Fruit fly (Drosophila melanogaster) S2 (cell line): ENCODE data around the gene Cpr65Au.

Experiments used
- CG8478 ChIP-seq: fragments of >200 bp; optimal IDR thresholded peaks from 2 replicates; lab custom pipeline; 2018
- CTCF ChIP-seq, 2 experiments: fragments of >200 bp; optimal IDR thresholded peaks; 2 replicates each; lab custom pipeline; 2018

DNA sequence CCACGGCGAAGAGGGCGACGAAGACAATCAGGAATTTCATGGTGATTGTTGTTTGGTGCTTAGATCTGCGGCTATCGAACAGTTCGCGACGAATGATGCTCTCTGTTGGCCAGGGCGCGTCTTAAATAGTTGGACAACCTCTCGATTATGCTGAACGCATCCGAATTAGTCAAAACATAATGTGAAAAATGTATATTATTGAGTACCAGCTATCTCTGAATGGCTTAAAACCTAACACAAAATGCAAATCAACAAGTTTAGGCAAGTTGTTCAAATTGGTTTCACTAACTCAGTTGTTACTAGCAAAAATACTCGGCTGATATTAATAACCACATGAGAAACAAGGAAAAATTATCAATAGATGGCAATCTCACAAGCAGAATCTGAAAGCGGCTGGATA lies 3.3 kb upstream of the Cpr65Au start, which contains the start of gene Lcp65Ag1:
- TF ChIP-seq CG8478 (lab: Kevin White, UChicago) (no peak), CTCF (optimal IDR thresholded peaks at IDR 0.05; lab: Kevin White, UChicago) (no peak)
